Worm (Caenorhabditis elegans) whole organism, L3 larva: Measurements from ENCODE around the gene F27D9.13.

ENCODE experiments used
- ZK546.5 ChIP-seq: sonication (generic microtip); optimal IDR thresholded peaks from 2 replicates; lab custom pipeline; 2017; ENCODE audit warnings: missing biosample characterization, missing genetic modification characterization
- ama-1 ChIP-seq: fragments of 150-350 bp; optimal IDR thresholded peaks from 2 replicates; lab custom pipeline; 2018
- ceh-28 ChIP-seq: fragments of 150-350 bp; optimal IDR thresholded peaks from 2 replicates; lab custom pipeline; 2014; ENCODE audit warnings: missing biosample characterization, missing genetic modification reagents, missing genetic modification characterization
- ceh-82 ChIP-seq: fragments of 150-350 bp; optimal IDR thresholded peaks from 2 replicates; lab custom pipeline; 2014; ENCODE audit warnings: missing biosample characterization, missing genetic modification characterization
- daf-12 ChIP-seq: fragments of 150-350 bp; optimal IDR thresholded peaks from 2 replicates; lab custom pipeline; 2014; ENCODE audit warnings: missing biosample characterization, missing genetic modification reagents, missing genetic modification characterization
- egl-27 ChIP-seq: sonication (generic microtip); optimal IDR thresholded peaks from 4 replicates; lab custom pipeline; 2017; ENCODE audit warnings: missing biosample characterization, missing genetic modification reagents, missing genetic modification characterization
- egl-5 ChIP-seq: fragments of 150-350 bp; optimal IDR thresholded peaks from 2 replicates; lab custom pipeline; 2017; ENCODE audit warnings: missing biosample characterization, missing genetic modification reagents, missing genetic modification characterization, inconsistent platforms
- elt-1 ChIP-seq: fragments of 150-350 bp; optimal IDR thresholded peaks from 2 replicates; lab custom pipeline; 2014; ENCODE audit warnings: missing biosample characterization, missing genetic modification characterization
- elt-2 ChIP-seq: sonication (generic microtip); optimal IDR thresholded peaks from 2 replicates; lab custom pipeline; 2016; ENCODE audit warnings: missing genetic modification reagents, mild to moderate bottlenecking, missing genetic modification characterization, missing compliant biosample characterization
- elt-3 ChIP-seq, 3 experiments: fragments of 150-350 bp in 1 of 3; sonication (generic microtip) in 2 of 3; optimal IDR thresholded peaks; 2 replicates in 2 of 3; 4 replicates in 1 of 3; lab custom pipeline; 2014 to 2017; ENCODE audit warnings: missing biosample characterization in 3 of 3, missing genetic modification characterization in 3 of 3
- fkh-10 ChIP-seq: sonication (generic microtip); optimal IDR thresholded peaks from 2 replicates; lab custom pipeline; 2017; ENCODE audit warnings: missing biosample characterization, missing genetic modification reagents, missing genetic modification characterization
- fkh-2 ChIP-seq: fragments of 150-350 bp; optimal IDR thresholded peaks from 2 replicates; lab custom pipeline; 2014; ENCODE audit warnings: missing biosample characterization, missing genetic modification reagents, missing genetic modification characterization
- fos-1 ChIP-seq: fragments of 150-350 bp; optimal IDR thresholded peaks from 2 replicates; lab custom pipeline; 2014; ENCODE audit warnings: missing biosample characterization, missing genetic modification characterization
- hmg-11 ChIP-seq: sonication (generic microtip); optimal IDR thresholded peaks from 2 replicates; lab custom pipeline; 2016; ENCODE audit warnings: missing genetic modification characterization, missing compliant biosample characterization
- jun-1 ChIP-seq: fragments of 150-350 bp; optimal IDR thresholded peaks from 2 replicates; lab custom pipeline; 2014; ENCODE audit warnings: missing biosample characterization, missing genetic modification reagents, missing genetic modification characterization
- lin-15B ChIP-seq: fragments of 150-350 bp; optimal IDR thresholded peaks from 2 replicates; lab custom pipeline; 2014; ENCODE audit warnings: missing biosample characterization, missing genetic modification characterization
- lin-39 ChIP-seq: fragments of 150-350 bp; optimal IDR thresholded peaks from 2 replicates; lab custom pipeline; 2018; ENCODE audit warnings: missing biosample characterization, missing genetic modification reagents, missing genetic modification characterization
- lsy-12 ChIP-seq: sonication (generic microtip); optimal IDR thresholded peaks from 2 replicates; lab custom pipeline; 2016; ENCODE audit warnings: mild to moderate bottlenecking, missing genetic modification characterization, missing compliant biosample characterization
- mdl-1 ChIP-seq: fragments of 150-350 bp; optimal IDR thresholded peaks from 2 replicates; lab custom pipeline; 2014; ENCODE audit warnings: missing biosample characterization, missing genetic modification characterization
- nfya-1 ChIP-seq: sonication (generic microtip); optimal IDR thresholded peaks from 2 replicates; lab custom pipeline; 2017; ENCODE audit warnings: missing genetic modification characterization, mild to moderate bottlenecking, missing compliant biosample characterization, antibody characterized with exemption, moderate library complexity; ENCODE audit not compliant: insufficient read depth
- nhr-11 ChIP-seq: fragments of 150-350 bp; optimal IDR thresholded peaks from 2 replicates; lab custom pipeline; 2014; ENCODE audit warnings: missing biosample characterization, missing genetic modification characterization
- nhr-12 ChIP-seq: fragments of 150-350 bp; optimal IDR thresholded peaks from 2 replicates; lab custom pipeline; 2014; ENCODE audit warnings: missing biosample characterization, missing genetic modification characterization
- nhr-23 ChIP-seq: fragments of 150-350 bp; optimal IDR thresholded peaks from 2 replicates; lab custom pipeline; 2014; ENCODE audit warnings: missing biosample characterization, missing genetic modification reagents, missing genetic modification characterization
- nhr-237 ChIP-seq: fragments of 150-350 bp; optimal IDR thresholded peaks from 2 replicates; lab custom pipeline; 2014; ENCODE audit warnings: missing biosample characterization, missing genetic modification characterization
- nhr-25 ChIP-seq: sonication (generic microtip); optimal IDR thresholded peaks from 2 replicates; lab custom pipeline; 2017; ENCODE audit warnings: missing biosample characterization, missing genetic modification characterization
- nhr-28 ChIP-seq: fragments of 150-350 bp; optimal IDR thresholded peaks from 2 replicates; lab custom pipeline; 2014; ENCODE audit warnings: missing biosample characterization, missing genetic modification characterization
- nhr-67 ChIP-seq: fragments of 150-350 bp; optimal IDR thresholded peaks from 2 replicates; lab custom pipeline; 2014; ENCODE audit warnings: missing biosample characterization, missing genetic modification characterization
- nhr-77 ChIP-seq: fragments of 150-350 bp; optimal IDR thresholded peaks from 2 replicates; lab custom pipeline; 2014; ENCODE audit warnings: missing biosample characterization, missing genetic modification characterization
- pha-4 ChIP-seq: fragments of 150-350 bp; optimal IDR thresholded peaks from 2 replicates; lab custom pipeline; 2014; ENCODE audit warnings: missing biosample characterization, missing genetic modification reagents, missing genetic modification characterization
- pqm-1 ChIP-seq: fragments of 150-350 bp; optimal IDR thresholded peaks from 2 replicates; lab custom pipeline; 2017; ENCODE audit warnings: missing biosample characterization, missing genetic modification characterization, inconsistent platforms
- skn-1 ChIP-seq: fragments of 150-350 bp; optimal IDR thresholded peaks from 2 replicates; lab custom pipeline; 2014; ENCODE audit warnings: missing biosample characterization, missing genetic modification characterization
- tbx-2 ChIP-seq: sonication (generic microtip); optimal IDR thresholded peaks from 2 replicates; lab custom pipeline; 2016; ENCODE audit warnings: mild to moderate bottlenecking, missing genetic modification characterization, missing compliant biosample characterization
- zag-1 ChIP-seq: fragments of 150-350 bp; optimal IDR thresholded peaks from 2 replicates; lab custom pipeline; 2014; ENCODE audit warnings: missing biosample characterization, missing genetic modification characterization

The F27D9.13 gene

ce11 chrX:7667394-7668089, at the start of gene F27D9.13:
Gene F27D9.13 (minus strand): TSS chrX:7667444.
- TF ChIP-seq elt-3 (tag; optimal IDR thresholded peaks at IDR 0.05; lab: Kevin White, UChicago): no peak
- TF ChIP-seq elt-2: peak; percentile 57
- TF ChIP-seq pqm-1 (tag; lab: Kevin White, UChicago): peak; percentile 67

DNA sequence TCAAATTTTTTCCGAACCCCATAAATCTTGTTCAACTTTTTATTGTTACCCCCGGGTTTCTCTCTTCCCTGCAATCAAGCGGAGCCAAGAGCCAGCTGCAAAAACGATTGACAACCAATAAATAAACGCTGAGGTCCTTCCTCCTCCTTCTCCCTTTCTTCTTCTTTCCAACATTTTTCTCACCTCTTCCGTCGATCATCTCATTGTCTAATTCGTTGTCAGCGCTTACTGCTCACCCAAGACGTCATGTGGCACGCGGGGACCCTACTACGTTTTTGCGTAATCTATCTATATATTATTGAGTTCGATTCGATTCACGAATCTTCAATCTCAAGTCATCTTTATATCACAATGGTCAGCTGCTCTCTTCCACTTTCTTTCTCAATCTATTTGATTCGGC, 48.2 kb upstream of the F27D9.13 start:
- TF ChIP-seq lin-15B (tag; lab: Kevin White, UChicago) (no peak), hmg-11 (tag; lab: Kevin White, UChicago) (no peak), nhr-11 (tag; lab: Kevin White, UChicago) (no peak), zag-1 (tag; lab: Kevin White, UChicago) (no peak), lsy-12 (tag; lab: Kevin White, UChicago) (no peak), ceh-28 (tag; lab: Kevin White, UChicago) (no peak), egl-5 (no peak), nhr-23 (tag; lab: Kevin White, UChicago) (no peak), lin-39 (no peak), elt-3 (tag; optimal IDR thresholded peaks at IDR 0.05; lab: Kevin White, UChicago) (no peak), nhr-28 (tag; lab: Kevin White, UChicago) (no peak), ZK546.5 (tag; lab: Kevin White, UChicago) (no peak)

ce11 chrX:7712887-7713286, 45.6 kb upstream of the F27D9.13 start:
- TF ChIP-seq fos-1 (tag; lab: Kevin White, UChicago): no peak
- no peak for TF ChIP-seq ceh-82 (tag; lab: Kevin White, UChicago)
- TF ChIP-seq zag-1 (tag; lab: Kevin White, UChicago): no peak
- TF ChIP-seq nhr-77 (tag; lab: Kevin White, UChicago): no peak
- no peak for TF ChIP-seq elt-1 (tag; lab: Kevin White, UChicago)
- no peak for TF ChIP-seq pha-4
- TF ChIP-seq ama-1 (lab: Kevin White, UChicago): no peak
- TF ChIP-seq jun-1 (tag; lab: Kevin White, UChicago): no peak
- no peak for TF ChIP-seq lsy-12 (tag; lab: Kevin White, UChicago)
- no peak for TF ChIP-seq elt-3 (tag; optimal IDR thresholded peaks at IDR 0.05; lab: Kevin White, UChicago)
- no peak for TF ChIP-seq pqm-1 (tag; lab: Kevin White, UChicago)
- no peak for TF ChIP-seq fkh-10
- TF ChIP-seq hmg-11 (tag; lab: Kevin White, UChicago): no peak
- no peak for TF ChIP-seq fkh-2 (tag; lab: Kevin White, UChicago)
- no peak for TF ChIP-seq nhr-23 (tag; lab: Kevin White, UChicago)

DNA sequence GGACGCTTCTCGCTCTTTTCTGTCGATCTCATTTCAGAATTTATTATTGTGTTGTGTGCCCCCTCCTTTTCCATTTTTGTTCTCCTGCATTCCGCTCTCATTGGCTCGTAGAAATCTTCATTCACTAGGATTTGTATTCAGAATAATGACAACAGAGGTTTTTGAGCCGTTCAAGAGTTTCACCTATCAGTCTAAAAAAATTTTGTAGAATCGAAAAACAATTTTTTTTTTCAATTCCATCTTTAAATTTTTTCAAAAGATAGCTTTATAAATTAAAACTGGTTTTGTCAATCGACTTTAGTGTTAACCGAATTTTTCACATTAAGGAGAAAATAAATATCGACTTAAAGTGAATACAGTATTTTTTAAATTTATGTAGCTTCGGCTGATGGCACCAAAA, 43.4 kb upstream of the F27D9.13 start, which contains the start of gene K09F5.4:
TSS of gene K09F5.4 (minus strand) at position 101 of the 400 bp plus-strand sequence.
- no peak for TF ChIP-seq elt-3 (tag; optimal IDR thresholded peaks at IDR 0.05; lab: Kevin White, UChicago)
- TF ChIP-seq ceh-82 (tag; lab: Kevin White, UChicago): no peak
- no peak for TF ChIP-seq lin-39
- TF ChIP-seq ceh-28 (tag; lab: Kevin White, UChicago): no peak
- no peak for TF ChIP-seq tbx-2 (tag; lab: Kevin White, UChicago)
- no peak for TF ChIP-seq elt-1 (tag; lab: Kevin White, UChicago)
- TF ChIP-seq nhr-25 (tag; lab: Kevin White, UChicago): no peak
- TF ChIP-seq nhr-12 (tag; lab: Kevin White, UChicago): no peak
- no peak for TF ChIP-seq mdl-1 (tag; lab: Kevin White, UChicago)
- no peak for TF ChIP-seq egl-5
- TF ChIP-seq nhr-237: no peak
- TF ChIP-seq lin-15B (tag; lab: Kevin White, UChicago): no peak
- no peak for TF ChIP-seq nfya-1 (tag; lab: Kevin White, UChicago)
- no peak for TF ChIP-seq nhr-77 (tag; lab: Kevin White, UChicago)
- no peak for TF ChIP-seq daf-12 (tag; lab: Kevin White, UChicago)
- TF ChIP-seq elt-2: no peak
- no peak for TF ChIP-seq egl-27
- no peak for TF ChIP-seq nhr-67 (tag; lab: Kevin White, UChicago)
- TF ChIP-seq, all 47 proteins: peak for 0

- TF ChIP-seq mdl-1 (tag; lab: Kevin White, UChicago): no peak
- no peak for TF ChIP-seq skn-1 (tag; lab: Kevin White, UChicago)
- no peak for TF ChIP-seq nhr-25 (tag; lab: Kevin White, UChicago)
- no peak for TF ChIP-seq pqm-1 (tag; lab: Kevin White, UChicago)
Observed at ce11 chrX:7710187-7710586, 42.9 kb upstream of the F27D9.13 start.
